Fruit fly (Drosophila melanogaster): ENCODE results near the gene CG14683.
A peak's percentile ranks its signal among the peaks of the same experiment; 100 is the strongest.

Gene CG14683

DNA sequence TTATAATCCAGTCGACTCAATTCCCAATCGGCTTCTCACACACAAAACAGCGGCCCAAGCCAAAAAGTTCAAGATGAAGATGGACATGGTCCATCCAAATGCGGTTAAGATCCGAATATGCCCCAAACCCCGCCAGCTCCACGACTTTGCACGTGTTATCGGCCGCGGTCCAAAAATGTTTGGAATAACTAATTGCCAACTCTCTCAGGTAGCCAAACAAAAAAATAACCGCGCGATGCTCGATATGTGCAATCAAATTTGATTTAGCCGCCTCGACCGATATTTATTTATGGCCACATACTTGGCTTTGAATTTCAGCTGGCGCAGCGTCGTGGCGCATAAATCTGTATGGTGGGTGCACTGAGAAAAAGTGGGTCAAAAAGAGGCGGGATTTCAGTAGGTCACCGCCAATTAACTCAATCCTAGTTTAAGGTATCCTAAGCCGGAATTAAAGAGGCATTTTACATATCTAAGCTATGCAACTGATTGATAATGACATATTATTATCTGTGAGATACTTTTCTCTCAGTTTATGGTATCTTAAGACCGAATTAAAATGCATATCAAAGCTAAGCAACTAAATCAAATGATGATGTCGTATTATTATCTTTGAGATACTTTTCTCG is 47.8 kb upstream of the CG14683 start (continued):
- TF ChIP-seq pan (optimal IDR thresholded peaks at IDR 0.05) (no peak), pan (GFP tag; optimal IDR thresholded peaks at IDR 0.05 in 1 of 2, IDR thresholded peaks at IDR 0.05 in 1 of 2) (peak in 1 of 2 experiments; percentile 80), Mrtf (GFP tag; IDR thresholded peaks at IDR 0.05) (peak; percentile 55; the same call in 1 of the 3 replicates), hkb (optimal IDR thresholded peaks at IDR 0.05) (no peak), hkb (GFP tag; IDR thresholded peaks at IDR 0.05) (peak; percentile 70), H15 (GFP tag; IDR thresholded peaks at IDR 0.05) (peak; percentile 17; the same call in 1 of the 3 replicates), Xbp1 (GFP tag; optimal IDR thresholded peaks at IDR 0.05) (peak; percentile 63), CG17612 (GFP tag; IDR thresholded peaks at IDR 0.05) (no peak), gro (GFP tag; optimal IDR thresholded peaks at IDR 0.05) (no peak), sd (tag; optimal IDR thresholded peaks at IDR 0.05) (peak; percentile 73), Optix (GFP tag; IDR thresholded peaks at IDR 0.05) (peak; percentile 60), HLH3B (GFP tag; IDR thresholded peaks at IDR 0.05) (peak; percentile 61), cato (GFP tag; optimal IDR thresholded peaks at IDR 0.05; ENCODE audit: borderline replicate concordance) (peak; percentile 28), CG1603 (tag; optimal IDR thresholded peaks at IDR 0.05) (peak; percentile 82), CG4328 (GFP tag; optimal IDR thresholded peaks at IDR 0.05) (no peak), CG17385 (GFP tag; optimal IDR thresholded peaks at IDR 0.05) (peak; percentile 20), jing (GFP tag; optimal IDR thresholded peaks at IDR 0.05) (no peak), CG32772 (GFP tag; IDR thresholded peaks at IDR 0.05) (peak; percentile 61), peb (GFP tag; IDR thresholded peaks at IDR 0.05) (0 out of 2 replicates have a peak, but pooled peaks have one; percentile 31), CG14441 (GFP tag; IDR thresholded peaks at IDR 0.05) (peak; percentile 79), CG1233 (GFP tag; optimal IDR thresholded peaks at IDR 0.05) (peak; percentile 13), NfI (GFP tag; optimal IDR thresholded peaks at IDR 0.05) (no peak), CG11398 (GFP tag; optimal IDR thresholded peaks at IDR 0.05) (no peak), CG17802 (tag; optimal IDR thresholded peaks at IDR 0.05) (peak; percentile 25), Adf1 (GFP tag; IDR thresholded peaks at IDR 0.05) (no peak), CoRest (tag; optimal IDR thresholded peaks at IDR 0.05) (peak; percentile 41), CG15479 (GFP tag; optimal IDR thresholded peaks at IDR 0.05) (no peak), TFAM (GFP tag; optimal IDR thresholded peaks at IDR 0.05) (no peak), Hsf (GFP tag; optimal IDR thresholded peaks at IDR 0.05) (peak; percentile 17), trh (GFP tag; optimal IDR thresholded peaks at IDR 0.05) (peak; percentile 36), CG12104 (GFP tag; optimal IDR thresholded peaks at IDR 0.05) (no peak), Fer3 (tag; optimal IDR thresholded peaks at IDR 0.05) (no peak), CG13123 (GFP tag; optimal IDR thresholded peaks at IDR 0.05) (peak; percentile 22), Sry-β (GFP tag; optimal IDR thresholded peaks at IDR 0.05) (no peak), CG2712 (tag; optimal IDR thresholded peaks at IDR 0.05) (peak; percentile 47), CG6765 (GFP tag; optimal IDR thresholded peaks at IDR 0.05) (no peak), ewg (GFP tag; optimal IDR thresholded peaks at IDR 0.05) (peak; percentile 39), fd96Cb (tag; optimal IDR thresholded peaks at IDR 0.05) (peak; percentile 55), Hr78 (GFP tag; optimal IDR thresholded peaks at IDR 0.05) (no peak), Six4 (GFP tag; optimal IDR thresholded peaks at IDR 0.05) (peak; percentile 23), CG5953 (GFP tag; IDR thresholded peaks at IDR 0.05) (0 out of 2 replicates have a peak, but pooled peaks have one; percentile 37), CG4360 (GFP tag; IDR thresholded peaks at IDR 0.05) (no peak), Awh (GFP tag; IDR thresholded peaks at IDR 0.05) (peak; percentile 48; the same call in 1 of the 2 replicates), CG14050 (GFP tag; IDR thresholded peaks at IDR 0.05) (peak; percentile 54; the same call in 2 of the 3 replicates), usp (GFP tag; optimal IDR thresholded peaks at IDR 0.05) (no peak), lab (GFP tag; optimal IDR thresholded peaks at IDR 0.05) (peak; percentile 16), Bteb2 (GFP tag; optimal IDR thresholded peaks at IDR 0.05) (no peak), CG1602 (GFP tag; optimal IDR thresholded peaks at IDR 0.05) (peak; percentile 39), Hr51 (GFP tag; optimal IDR thresholded peaks at IDR 0.05) (peak in 1 of 2 experiments; percentile 78), bab2 (GFP tag; optimal IDR thresholded peaks at IDR 0.05) (no peak)

All from whole organism, embryonic.